Worm (Caenorhabditis elegans) whole organism, L2 larva: ENCODE measurements around the gene pmp-5.

Experiments
- C34F6.9 ChIP-seq: fragments of 150-350 bp; optimal IDR thresholded peaks from 2 replicates; lab custom pipeline; 2014; ENCODE audit warnings: missing biosample characterization, missing genetic modification characterization
- F13H6.1 ChIP-seq: sonication (generic microtip); optimal IDR thresholded peaks from 2 replicates; lab custom pipeline; 2016; ENCODE audit warnings: missing genetic modification characterization, missing compliant biosample characterization
- R02D3.7 ChIP-seq: fragments of 150-350 bp; optimal IDR thresholded peaks from 2 replicates; lab custom pipeline; 2014; ENCODE audit warnings: missing biosample characterization, missing genetic modification characterization
- ZK546.5 ChIP-seq: sonication (generic microtip); optimal IDR thresholded peaks from 2 replicates; lab custom pipeline; 2017; ENCODE audit warnings: missing biosample characterization, missing genetic modification characterization
- alr-1 ChIP-seq: fragments of 150-350 bp; optimal IDR thresholded peaks from 2 replicates; lab custom pipeline; 2014; ENCODE audit warnings: missing biosample characterization, missing genetic modification characterization
- ama-1 ChIP-seq: fragments of 150-350 bp; optimal IDR thresholded peaks from 2 replicates; lab custom pipeline; 2018; ENCODE audit warnings: inconsistent platforms
- blmp-1 ChIP-seq: sonication (generic microtip); optimal IDR thresholded peaks from 2 replicates; lab custom pipeline; 2017; ENCODE audit warnings: missing genetic modification characterization, mild to moderate bottlenecking, missing compliant biosample characterization, antibody characterized with exemption, moderate library complexity; ENCODE audit not compliant: insufficient read depth
- ceh-82 ChIP-seq: fragments of 150-350 bp; optimal IDR thresholded peaks from 2 replicates; lab custom pipeline; 2014; ENCODE audit warnings: missing biosample characterization, missing genetic modification characterization
- crh-2 ChIP-seq: sonication (generic microtip); optimal IDR thresholded peaks from 2 replicates; lab custom pipeline; 2017; ENCODE audit warnings: missing biosample characterization, missing genetic modification characterization
- dmd-4 ChIP-seq: sonication (generic microtip); optimal IDR thresholded peaks from 2 replicates; lab custom pipeline; 2017; ENCODE audit warnings: missing biosample characterization, missing genetic modification characterization
- fos-1 ChIP-seq: fragments of 150-350 bp; optimal IDR thresholded peaks from 2 replicates; lab custom pipeline; 2014; ENCODE audit warnings: missing biosample characterization, missing genetic modification characterization
- lin-11 ChIP-seq: fragments of 150-350 bp; sonication (generic microtip); optimal IDR thresholded peaks from 2 replicates; lab custom pipeline; 2014; ENCODE audit warnings: missing biosample characterization, missing genetic modification characterization, inconsistent platforms, mixed read lengths
- lin-13 ChIP-seq: fragments of 150-350 bp; optimal IDR thresholded peaks from 2 replicates; lab custom pipeline; 2014; ENCODE audit warnings: missing biosample characterization, missing genetic modification reagents, missing genetic modification characterization
- lin-39 ChIP-seq: fragments of 150-350 bp; optimal IDR thresholded peaks from 2 replicates; lab custom pipeline; 2014; ENCODE audit warnings: missing biosample characterization, missing genetic modification reagents, missing genetic modification characterization
- lsy-2 ChIP-seq, 2 experiments: fragments of 150-350 bp in 1 of 2; sonication (generic microtip) in 1 of 2; optimal IDR thresholded peaks; 2 replicates each; lab custom pipeline; 2014 to 2017; ENCODE audit warnings: missing biosample characterization in 2 of 2, missing genetic modification characterization in 2 of 2
- mab-5 ChIP-seq: fragments of 150-350 bp; optimal IDR thresholded peaks from 2 replicates; lab custom pipeline; 2014; ENCODE audit warnings: missing biosample characterization, missing genetic modification characterization
- mbf-1 ChIP-seq: sonication (generic microtip); optimal IDR thresholded peaks from 2 replicates; lab custom pipeline; 2017; ENCODE audit warnings: missing biosample characterization, missing genetic modification characterization
- mdl-1 ChIP-seq, 2 experiments: fragments of 150-350 bp in 1 of 2; sonication (generic microtip) in 1 of 2; optimal IDR thresholded peaks; 2 replicates each; lab custom pipeline; 2017; ENCODE audit warnings: missing biosample characterization in 2 of 2, missing genetic modification characterization in 2 of 2
- nhr-10 ChIP-seq: sonication (generic microtip); optimal IDR thresholded peaks from 2 replicates; lab custom pipeline; 2017; ENCODE audit warnings: missing biosample characterization, missing genetic modification characterization
- nhr-11 ChIP-seq: fragments of 150-350 bp; optimal IDR thresholded peaks from 2 replicates; lab custom pipeline; 2014; ENCODE audit warnings: missing biosample characterization, missing genetic modification characterization
- nhr-12 ChIP-seq: fragments of 150-350 bp; optimal IDR thresholded peaks from 2 replicates; lab custom pipeline; 2014; ENCODE audit warnings: missing biosample characterization, missing genetic modification characterization
- nhr-129 ChIP-seq: fragments of 150-350 bp; optimal IDR thresholded peaks from 2 replicates; lab custom pipeline; 2014; ENCODE audit warnings: missing biosample characterization, missing genetic modification characterization
- nhr-23 ChIP-seq: fragments of 150-350 bp; optimal IDR thresholded peaks from 2 replicates; lab custom pipeline; 2014; ENCODE audit warnings: missing biosample characterization, missing genetic modification reagents, missing genetic modification characterization
- nhr-237 ChIP-seq: fragments of 150-350 bp; optimal IDR thresholded peaks from 2 replicates; lab custom pipeline; 2014; ENCODE audit warnings: missing biosample characterization, missing genetic modification characterization
- nhr-25 ChIP-seq: fragments of 150-350 bp; sonication (generic microtip); optimal IDR thresholded peaks from 3 replicates; lab custom pipeline; 2014; ENCODE audit warnings: missing biosample characterization, missing genetic modification characterization
- nhr-77 ChIP-seq: fragments of 150-350 bp; optimal IDR thresholded peaks from 2 replicates; lab custom pipeline; 2014; ENCODE audit warnings: missing biosample characterization, missing genetic modification characterization
- peb-1 ChIP-seq: fragments of 150-350 bp; optimal IDR thresholded peaks from 2 replicates; lab custom pipeline; 2014; ENCODE audit warnings: missing biosample characterization, missing genetic modification characterization
- sem-4 ChIP-seq: fragments of 150-350 bp; optimal IDR thresholded peaks from 2 replicates; lab custom pipeline; 2014; ENCODE audit warnings: missing biosample characterization, missing genetic modification reagents, missing genetic modification characterization
- sma-9 ChIP-seq, 2 experiments: fragments of 150-350 bp in 1 of 2; sonication (generic microtip) in 1 of 2; optimal IDR thresholded peaks; 2 replicates each; lab custom pipeline; 2014 to 2016; ENCODE audit warnings: missing genetic modification characterization in 2 of 2, mild to moderate bottlenecking in 1 of 2, missing biosample characterization in 1 of 2, missing compliant biosample characterization in 1 of 2, missing genetic modification reagents in 1 of 2, moderate library complexity in 1 of 2
- unc-39 ChIP-seq: fragments of 150-350 bp; optimal IDR thresholded peaks from 2 replicates; lab custom pipeline; 2014; ENCODE audit warnings: missing biosample characterization, missing genetic modification characterization
- unc-55 ChIP-seq: fragments of 150-350 bp; sonication (generic microtip); optimal IDR thresholded peaks from 3 replicates; lab custom pipeline; 2014; ENCODE audit warnings: missing biosample characterization, missing genetic modification reagents, missing genetic modification characterization
- unc-62 ChIP-seq: fragments of 150-350 bp; optimal IDR thresholded peaks from 2 replicates; lab custom pipeline; 2014; ENCODE audit warnings: missing biosample characterization, missing genetic modification reagents, missing genetic modification characterization
- zag-1 ChIP-seq: fragments of 150-350 bp; optimal IDR thresholded peaks from 2 replicates; lab custom pipeline; 2014; ENCODE audit warnings: missing biosample characterization, missing genetic modification characterization
- ztf-1 ChIP-seq: fragments of 200-800 bp; sonication (Bioruptor generic); conservative IDR thresholded peaks from 2 replicates; pipeline ENCODE4 v1.3.6; 2022; ENCODE audit warnings: missing genetic modification characterization, missing compliant biosample characterization
- ztf-4 ChIP-seq: fragments of 150-350 bp; optimal IDR thresholded peaks from 2 replicates; lab custom pipeline; 2014; ENCODE audit warnings: missing biosample characterization, missing genetic modification characterization

The pmp-5 gene

ce11 chrV:6668741-6669140 is 3.1 kb upstream of the pmp-5 start, which contains the start of gene str-180:
Gene str-180 (minus strand): TSS chrV:6668841.
- TF ChIP-seq nhr-237 (tag; lab: Kevin White, UChicago), result no peak

ce11 chrV:6666557-6666956 is 944 bp upstream of the pmp-5 start:
- TF ChIP-seq unc-55 (GFP tag; lab: Kevin White, UChicago), result no peak
- peak; percentile 23 for TF ChIP-seq fos-1 (tag; lab: Kevin White, UChicago)
- peak; percentile 40 for TF ChIP-seq sma-9 (GFP tag; optimal IDR thresholded peaks at IDR 0.05; lab: Kevin White, UChicago)
- TF ChIP-seq sma-9 (tag; optimal IDR thresholded peaks at IDR 0.05; lab: Kevin White, UChicago), result no peak

ce11 chrV:6662505-6662904 is 3.1 kb downstream of the pmp-5 start:
- TF ChIP-seq zag-1 (tag; lab: Kevin White, UChicago), result no peak
- TF ChIP-seq ztf-1 (GFP tag; lab: Robert Waterston, UW), result no peak
- TF ChIP-seq sem-4, result no peak
- TF ChIP-seq alr-1, result no peak
- no peak for TF ChIP-seq nhr-25 (tag; lab: Kevin White, UChicago)
- TF ChIP-seq lsy-2 (tag; optimal IDR thresholded peaks at IDR 0.05; lab: Kevin White, UChicago), result no peak
- no peak for TF ChIP-seq nhr-129 (tag; lab: Kevin White, UChicago)
- no peak for TF ChIP-seq lin-13 (GFP tag; lab: Kevin White, UChicago)
- no peak for TF ChIP-seq unc-62
- no peak for TF ChIP-seq mbf-1 (tag; lab: Kevin White, UChicago)
- TF ChIP-seq dmd-4 (tag; lab: Kevin White, UChicago), result no peak
- TF ChIP-seq nhr-77 (tag; lab: Kevin White, UChicago), result no peak
- TF ChIP-seq mdl-1 (tag; optimal IDR thresholded peaks at IDR 0.05; lab: Kevin White, UChicago), result no peak
- TF ChIP-seq crh-2 (tag; lab: Kevin White, UChicago), result no peak

- no peak for TF ChIP-seq ceh-82 (tag; lab: Kevin White, UChicago)
- no peak for TF ChIP-seq mab-5 (tag; lab: Kevin White, UChicago)
- TF ChIP-seq dmd-4 (tag; lab: Kevin White, UChicago), result no peak
- TF ChIP-seq F13H6.1, result peak; percentile 15
- peak in 1 of 2 experiments; percentile 21 for TF ChIP-seq lsy-2 (tag; optimal IDR thresholded peaks at IDR 0.05; lab: Kevin White, UChicago)
- no peak for TF ChIP-seq nhr-12 (tag; lab: Kevin White, UChicago)
- TF ChIP-seq ZK546.5 (tag; lab: Kevin White, UChicago), result no peak
- no peak for TF ChIP-seq nhr-10 (tag; lab: Kevin White, UChicago)
- peak; percentile 19 for TF ChIP-seq sma-9 (GFP tag; optimal IDR thresholded peaks at IDR 0.05; lab: Kevin White, UChicago)
- TF ChIP-seq sma-9 (tag; optimal IDR thresholded peaks at IDR 0.05; lab: Kevin White, UChicago), result no peak
- no peak for TF ChIP-seq mbf-1 (tag; lab: Kevin White, UChicago)
- no peak for TF ChIP-seq lin-11 (tag; lab: Kevin White, UChicago)
- TF ChIP-seq R02D3.7 (tag; lab: Kevin White, UChicago), result no peak
- TF ChIP-seq nhr-11 (tag; lab: Kevin White, UChicago), result no peak
- no peak for TF ChIP-seq unc-62
- peak; percentile 49 for TF ChIP-seq C34F6.9 (tag; lab: Kevin White, UChicago)
- TF ChIP-seq lin-39 (tag; lab: Kevin White, UChicago), result no peak
- TF ChIP-seq blmp-1 (tag; lab: Kevin White, UChicago), result no peak
- no peak for TF ChIP-seq peb-1 (tag; lab: Kevin White, UChicago)
- TF ChIP-seq nhr-23, result no peak
- TF ChIP-seq ztf-4 (tag; lab: Kevin White, UChicago), result no peak
- TF ChIP-seq zag-1 (tag; lab: Kevin White, UChicago), result no peak
- TF ChIP-seq unc-39 (tag; lab: Kevin White, UChicago), result no peak
- TF ChIP-seq nhr-77 (tag; lab: Kevin White, UChicago), result no peak
- TF ChIP-seq fos-1 (tag; lab: Kevin White, UChicago), result no peak
- TF ChIP-seq ztf-1 (GFP tag; lab: Robert Waterston, UW), result no peak
- no peak for TF ChIP-seq nhr-237 (tag; lab: Kevin White, UChicago)
- TF ChIP-seq unc-55 (GFP tag; lab: Kevin White, UChicago), result peak; percentile 39
- no peak for TF ChIP-seq ama-1 (lab: Kevin White, UChicago)
- peak; percentile 3 for TF ChIP-seq crh-2 (tag; lab: Kevin White, UChicago)
- TF ChIP-seq, all 48 proteins: peak for 6
Measured at ce11 chrV:6661658-6662057, 4.0 kb downstream of the pmp-5 start.
